Fruit fly (Drosophila melanogaster): ENCODE measurements around the gene Cyp6d5.

Cyp6d5 gene

DNA sequence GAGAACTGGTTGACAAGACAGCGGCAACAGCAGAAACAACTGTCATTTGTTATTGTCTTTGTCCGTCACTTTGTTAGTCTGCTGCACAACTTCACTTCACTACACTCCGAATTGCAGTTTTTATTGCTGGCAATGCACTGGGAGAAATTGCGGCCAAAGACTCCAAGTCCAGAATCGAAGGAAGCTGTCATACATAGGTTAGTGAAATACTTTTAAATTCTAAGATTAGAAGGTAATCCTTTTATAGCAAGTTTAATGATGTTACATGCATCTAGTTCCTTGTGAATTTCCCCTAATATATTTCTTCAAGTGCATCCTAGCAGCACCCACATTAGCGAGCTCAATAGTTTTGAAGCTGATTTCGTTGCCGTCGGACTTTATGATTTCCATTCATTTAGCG, 20.2 kb upstream of the Cyp6d5 start:
- TF ChIP-seq CG8478 (optimal IDR thresholded peaks at IDR 0.05) (no peak), Dll (optimal IDR thresholded peaks at IDR 0.05) (no peak), pan (optimal IDR thresholded peaks at IDR 0.05) (no peak), psq (optimal IDR thresholded peaks at IDR 0.05) (no peak), EcR (GFP tag; optimal IDR thresholded peaks at IDR 0.05) (no peak), usp (GFP tag; optimal IDR thresholded peaks at IDR 0.05) (no peak)

DNA sequence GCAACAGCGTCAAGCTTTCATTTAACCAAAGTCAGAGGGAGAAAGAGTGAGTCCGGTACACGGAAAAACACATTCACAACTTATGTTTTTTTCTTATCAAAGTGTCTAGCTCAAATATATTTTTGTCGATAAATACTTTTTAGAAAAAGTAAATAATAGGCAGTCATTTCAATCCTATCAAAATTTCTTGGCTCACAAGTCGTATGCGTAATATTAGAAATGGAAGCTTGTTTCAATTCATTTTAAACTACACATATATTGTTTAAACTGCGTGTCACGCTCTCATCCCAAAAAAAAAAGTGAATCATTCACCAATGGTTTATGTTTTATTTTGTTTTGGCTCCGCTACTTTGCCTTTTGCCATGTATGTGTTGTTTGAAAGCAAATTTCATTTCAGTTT, 19.4 kb upstream of the Cyp6d5 start:
- TF ChIP-seq CG8478 (optimal IDR thresholded peaks at IDR 0.05) = no peak
- TF ChIP-seq usp (GFP tag; optimal IDR thresholded peaks at IDR 0.05) = no peak
- TF ChIP-seq pan (optimal IDR thresholded peaks at IDR 0.05) = no peak
- TF ChIP-seq EcR (GFP tag; optimal IDR thresholded peaks at IDR 0.05) = no peak
- no peak for TF ChIP-seq Dll (optimal IDR thresholded peaks at IDR 0.05)
- no peak for TF ChIP-seq psq (optimal IDR thresholded peaks at IDR 0.05)

DNA sequence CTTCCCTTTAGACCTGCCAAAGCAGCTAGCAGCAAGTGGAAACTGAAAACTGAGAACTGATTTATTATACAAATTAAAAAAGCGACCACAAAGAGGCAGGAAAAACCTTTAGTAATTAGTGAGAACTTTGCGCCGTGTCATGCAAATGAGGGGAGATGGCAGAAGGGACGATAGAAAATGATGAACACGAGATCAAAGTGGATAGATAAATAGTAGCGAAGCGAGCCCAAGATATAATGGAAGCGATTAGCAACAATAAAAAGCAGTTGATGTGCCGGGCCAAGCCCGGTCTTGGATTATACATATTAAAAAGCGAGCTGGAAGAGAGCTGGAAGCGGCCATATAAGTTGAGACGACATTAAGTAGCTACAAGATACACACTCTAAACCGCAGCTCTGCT, 17.9 kb upstream of the Cyp6d5 start:
- TF ChIP-seq EcR (GFP tag; optimal IDR thresholded peaks at IDR 0.05) = no peak
- no peak for TF ChIP-seq pan (optimal IDR thresholded peaks at IDR 0.05)
- TF ChIP-seq CG8478 (optimal IDR thresholded peaks at IDR 0.05) = no peak

DNA sequence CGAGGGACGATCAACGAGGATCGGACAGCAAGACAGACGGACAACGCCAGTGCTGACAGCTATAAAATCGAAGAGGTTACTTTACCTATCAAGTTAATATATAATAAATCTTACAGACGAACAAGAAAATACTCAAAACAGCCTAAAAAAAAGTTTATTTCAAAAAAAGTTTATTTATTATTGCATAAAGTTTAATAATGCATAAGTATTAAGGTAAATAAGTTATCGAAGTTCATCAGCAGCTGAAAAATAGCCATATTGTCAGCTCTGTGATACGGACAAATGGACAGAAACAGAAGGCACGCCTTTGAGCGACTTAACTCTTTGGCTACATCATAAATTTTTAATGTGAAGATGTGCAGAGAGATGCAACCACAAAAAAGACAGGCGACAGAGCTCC, 17.4 kb upstream of the Cyp6d5 start:
- TF ChIP-seq CG8478 (optimal IDR thresholded peaks at IDR 0.05) = no peak

DNA sequence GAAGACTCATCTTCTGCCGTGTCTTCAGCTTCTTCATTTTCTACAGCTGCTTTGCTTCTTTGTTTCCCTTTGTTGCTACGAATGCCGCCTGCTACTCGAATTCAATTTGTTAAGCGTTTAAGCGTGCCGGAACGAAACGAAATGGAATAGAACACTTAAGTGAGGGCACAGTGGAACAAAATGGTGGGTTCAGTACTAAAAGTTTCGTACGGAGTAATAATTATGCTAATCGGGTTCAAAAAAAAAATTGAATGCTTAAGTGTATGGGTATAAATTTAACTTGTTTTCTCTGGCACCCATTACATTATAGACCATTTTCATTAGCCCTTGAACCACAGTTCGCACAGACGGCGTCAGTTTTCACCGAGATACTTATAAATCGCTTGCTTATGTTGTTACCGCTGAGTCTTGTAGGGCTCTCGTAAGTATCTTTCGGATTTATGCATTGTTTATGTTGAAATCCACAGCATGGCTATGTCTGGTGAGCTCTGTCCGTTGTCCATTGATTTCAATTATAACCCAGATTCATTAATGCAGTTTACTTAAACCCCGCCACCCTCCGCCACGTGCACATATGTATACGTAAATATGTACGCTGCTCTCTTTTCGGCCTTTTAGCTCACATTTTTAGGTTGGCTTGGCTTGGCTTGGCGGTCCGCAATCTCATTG, 16.4 kb upstream of the Cyp6d5 start:
- TF ChIP-seq usp (GFP tag; optimal IDR thresholded peaks at IDR 0.05) = no peak
- TF ChIP-seq CG8478 (optimal IDR thresholded peaks at IDR 0.05) = no peak
- TF ChIP-seq psq (optimal IDR thresholded peaks at IDR 0.05) = no peak
- no peak for TF ChIP-seq Dll (optimal IDR thresholded peaks at IDR 0.05)
- TF ChIP-seq pan (optimal IDR thresholded peaks at IDR 0.05) = no peak
- no peak for TF ChIP-seq EcR (GFP tag; optimal IDR thresholded peaks at IDR 0.05)

DNA sequence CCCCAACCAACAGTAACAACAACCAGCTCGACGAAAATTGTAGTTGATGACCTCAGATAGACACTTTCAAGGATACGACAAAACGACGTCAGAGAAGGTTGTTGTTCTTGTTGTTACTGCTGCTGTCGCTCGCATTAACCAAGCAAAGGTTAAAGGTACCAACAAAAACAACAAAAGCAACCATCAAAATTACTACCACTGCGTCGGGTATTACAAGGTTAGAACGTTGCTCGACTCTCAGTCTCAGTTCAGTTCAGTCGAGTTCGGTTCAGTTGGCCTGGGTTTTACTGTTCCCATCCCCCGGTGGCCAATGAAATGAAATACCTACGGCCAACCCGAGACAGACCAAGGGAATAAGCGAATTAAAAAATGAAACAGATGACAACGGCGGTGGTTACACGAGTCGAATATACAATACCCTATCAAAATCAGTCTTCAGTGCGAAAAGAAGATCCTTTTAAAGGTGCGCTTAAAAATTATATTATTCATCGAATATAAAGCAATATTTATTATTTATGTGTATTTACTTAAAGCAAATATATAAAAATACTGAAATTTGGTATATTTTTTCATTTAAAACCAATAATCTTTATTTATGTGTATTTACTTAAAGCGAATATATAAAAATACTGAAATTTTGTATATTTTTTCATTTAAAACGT, 15.1 kb upstream of the Cyp6d5 start:
- TF ChIP-seq Dll (optimal IDR thresholded peaks at IDR 0.05) = no peak
- no peak for TF ChIP-seq usp (GFP tag; optimal IDR thresholded peaks at IDR 0.05)
- TF ChIP-seq pan (optimal IDR thresholded peaks at IDR 0.05) = no peak
- no peak for TF ChIP-seq CG8478 (optimal IDR thresholded peaks at IDR 0.05)
- TF ChIP-seq EcR (GFP tag; optimal IDR thresholded peaks at IDR 0.05) = no peak
- TF ChIP-seq psq (optimal IDR thresholded peaks at IDR 0.05) = no peak

DNA sequence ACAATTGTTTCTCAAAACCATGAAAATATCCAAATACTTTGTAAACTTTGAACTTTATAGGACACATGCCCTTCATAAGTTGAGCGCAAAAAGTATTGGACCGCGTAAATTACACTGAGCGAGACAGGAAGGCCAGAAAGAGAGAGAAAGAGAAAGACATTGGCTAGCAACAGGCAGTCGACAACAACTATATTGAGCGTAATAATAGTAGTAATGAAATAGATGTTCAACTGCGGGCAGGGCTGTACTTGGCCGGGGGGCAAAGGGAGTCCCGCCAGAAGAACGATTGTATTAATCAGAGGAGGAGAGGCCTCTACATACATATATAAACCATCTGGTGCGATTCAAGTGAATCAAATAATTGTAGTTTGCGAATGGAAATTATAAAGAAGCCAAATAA, 14.4 kb upstream of the Cyp6d5 start:
- TF ChIP-seq psq (optimal IDR thresholded peaks at IDR 0.05) (no peak), EcR (GFP tag; optimal IDR thresholded peaks at IDR 0.05) (no peak), Dll (optimal IDR thresholded peaks at IDR 0.05) (no peak), CG8478 (optimal IDR thresholded peaks at IDR 0.05) (no peak), usp (GFP tag; optimal IDR thresholded peaks at IDR 0.05) (no peak), pan (optimal IDR thresholded peaks at IDR 0.05) (no peak)

DNA sequence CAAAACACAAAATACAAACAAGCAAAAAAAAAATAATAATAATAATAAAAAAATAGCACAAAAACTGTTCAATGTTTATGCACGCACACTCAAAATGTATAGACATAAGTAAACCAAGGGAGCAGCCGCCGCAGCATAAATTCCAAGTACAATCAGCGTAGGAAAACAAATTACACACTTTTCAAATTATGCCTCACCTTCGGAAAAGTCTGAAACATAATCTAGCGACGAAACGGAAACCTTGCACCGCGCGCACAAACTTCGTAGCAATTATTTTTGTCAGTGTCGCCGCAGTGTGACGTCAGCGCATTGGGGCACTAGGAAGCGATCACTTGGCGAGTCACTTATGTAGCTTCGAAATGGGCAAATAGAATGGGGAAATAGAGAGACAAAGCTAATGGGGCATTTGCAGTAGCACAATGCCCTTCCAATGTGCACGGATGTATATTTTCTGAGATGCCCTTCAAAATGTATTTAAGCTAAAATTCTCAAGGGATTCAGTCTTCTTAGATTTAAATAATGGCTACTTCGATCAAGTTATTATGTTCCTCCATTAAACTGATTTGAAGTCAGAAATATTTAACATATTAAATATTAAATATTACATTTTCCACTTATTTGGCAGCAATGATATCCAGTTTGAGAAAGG, 12.1 kb upstream of the Cyp6d5 start:
- TF ChIP-seq CG8478 (optimal IDR thresholded peaks at IDR 0.05) (no peak), psq (optimal IDR thresholded peaks at IDR 0.05) (no peak), Dll (optimal IDR thresholded peaks at IDR 0.05) (no peak), EcR (GFP tag; optimal IDR thresholded peaks at IDR 0.05) (no peak), usp (GFP tag; optimal IDR thresholded peaks at IDR 0.05) (no peak), pan (optimal IDR thresholded peaks at IDR 0.05) (no peak)

DNA sequence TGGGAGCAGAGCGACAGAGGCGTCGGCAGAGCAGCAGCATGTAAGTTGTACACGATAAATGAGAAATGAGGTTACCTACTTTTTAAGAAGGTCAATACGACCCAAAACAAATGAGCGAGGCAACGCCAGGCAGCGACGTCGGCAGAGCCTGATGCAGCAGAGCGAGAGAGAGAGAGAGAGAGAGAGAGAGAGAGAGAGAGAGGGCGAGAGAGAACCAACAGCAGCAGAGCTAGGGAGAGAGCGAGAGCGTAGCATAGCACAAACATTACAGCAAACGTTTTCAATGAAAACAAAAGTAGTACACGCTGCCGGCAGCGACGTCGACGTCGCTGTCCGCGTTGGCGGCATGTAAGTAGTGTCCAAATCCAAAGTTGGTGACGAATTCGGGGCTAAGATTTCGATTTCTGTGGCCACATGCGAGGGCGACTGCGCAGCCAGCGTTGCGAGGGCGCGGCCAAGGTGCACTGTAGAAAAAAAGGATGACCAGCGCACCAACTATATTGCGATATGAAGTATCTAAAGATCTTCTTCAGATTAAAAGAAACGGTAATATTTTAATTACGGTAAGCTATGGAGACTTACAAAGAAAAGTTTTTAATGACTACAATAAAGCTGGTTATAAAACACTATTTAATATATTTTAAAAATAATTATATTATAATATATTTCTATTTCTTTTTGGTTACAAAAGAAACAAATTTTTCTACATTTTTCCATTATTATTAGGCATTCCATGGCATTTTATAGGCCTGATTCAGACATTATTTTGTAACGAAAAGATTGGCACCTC, 11.2 kb upstream of the Cyp6d5 start:
- TF ChIP-seq Dll (optimal IDR thresholded peaks at IDR 0.05) = peak; percentile 89
- TF ChIP-seq psq (optimal IDR thresholded peaks at IDR 0.05) = no peak

DNA sequence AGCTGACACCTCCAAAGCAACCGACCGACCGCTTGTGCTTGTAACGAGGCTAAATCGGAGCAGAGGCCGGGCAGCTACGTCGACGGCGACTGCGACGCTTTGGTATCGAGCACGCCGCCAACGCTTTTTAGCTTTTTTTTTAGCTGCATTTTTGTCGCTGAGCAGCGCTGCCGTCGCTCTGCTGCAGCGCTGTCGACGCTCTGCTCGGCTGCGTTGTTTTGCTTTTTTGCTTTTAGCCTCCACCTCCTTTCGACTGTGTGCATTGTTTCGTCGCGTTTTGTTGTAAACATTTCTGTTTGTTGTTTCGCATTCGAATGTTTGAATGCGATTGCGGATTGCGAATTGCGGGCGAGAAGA, 10.6 kb upstream of the Cyp6d5 start:
- TF ChIP-seq CG8478 (optimal IDR thresholded peaks at IDR 0.05) (no peak), Dll (optimal IDR thresholded peaks at IDR 0.05) (no peak), EcR (GFP tag; optimal IDR thresholded peaks at IDR 0.05) (no peak), psq (optimal IDR thresholded peaks at IDR 0.05) (no peak), usp (GFP tag; optimal IDR thresholded peaks at IDR 0.05) (no peak), pan (optimal IDR thresholded peaks at IDR 0.05) (no peak)

DNA sequence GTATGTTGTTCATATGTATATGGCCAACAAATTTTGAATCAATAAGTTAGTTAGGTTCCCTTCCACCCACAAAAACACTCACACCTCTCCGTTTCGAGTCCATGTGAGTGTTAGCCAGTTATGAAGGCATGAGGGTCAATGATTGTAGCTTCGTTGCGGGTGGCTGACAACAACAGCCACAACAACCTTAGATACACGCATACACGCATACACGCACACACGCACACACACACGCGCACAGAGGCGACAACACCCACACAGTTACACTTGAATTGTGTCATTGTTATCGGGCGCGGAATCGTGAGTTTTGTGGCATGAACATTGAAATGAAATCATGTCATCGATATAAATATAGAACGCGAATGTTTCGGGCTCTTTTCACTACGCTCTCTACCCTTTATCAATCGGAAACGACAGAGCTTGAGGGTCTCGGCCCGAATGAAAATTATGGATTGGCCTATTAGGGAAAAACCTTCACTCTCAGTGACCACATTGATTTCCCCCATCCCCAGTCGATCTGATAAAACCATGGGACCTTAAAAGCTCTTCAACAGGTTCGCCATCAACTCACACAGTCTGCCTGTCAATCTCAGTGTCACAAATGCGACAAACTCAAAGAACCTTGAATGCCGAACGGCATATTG, 9.5 kb upstream of the Cyp6d5 start:
- TF ChIP-seq pan (optimal IDR thresholded peaks at IDR 0.05) (no peak), EcR (GFP tag; optimal IDR thresholded peaks at IDR 0.05) (no peak), psq (optimal IDR thresholded peaks at IDR 0.05) (no peak), usp (GFP tag; optimal IDR thresholded peaks at IDR 0.05) (no peak), CG8478 (optimal IDR thresholded peaks at IDR 0.05) (no peak), Dll (optimal IDR thresholded peaks at IDR 0.05) (no peak)
